Fruit fly (Drosophila melanogaster): ENCODE data around the gene AP-1gamma.

AP-1gamma gene

DNA sequence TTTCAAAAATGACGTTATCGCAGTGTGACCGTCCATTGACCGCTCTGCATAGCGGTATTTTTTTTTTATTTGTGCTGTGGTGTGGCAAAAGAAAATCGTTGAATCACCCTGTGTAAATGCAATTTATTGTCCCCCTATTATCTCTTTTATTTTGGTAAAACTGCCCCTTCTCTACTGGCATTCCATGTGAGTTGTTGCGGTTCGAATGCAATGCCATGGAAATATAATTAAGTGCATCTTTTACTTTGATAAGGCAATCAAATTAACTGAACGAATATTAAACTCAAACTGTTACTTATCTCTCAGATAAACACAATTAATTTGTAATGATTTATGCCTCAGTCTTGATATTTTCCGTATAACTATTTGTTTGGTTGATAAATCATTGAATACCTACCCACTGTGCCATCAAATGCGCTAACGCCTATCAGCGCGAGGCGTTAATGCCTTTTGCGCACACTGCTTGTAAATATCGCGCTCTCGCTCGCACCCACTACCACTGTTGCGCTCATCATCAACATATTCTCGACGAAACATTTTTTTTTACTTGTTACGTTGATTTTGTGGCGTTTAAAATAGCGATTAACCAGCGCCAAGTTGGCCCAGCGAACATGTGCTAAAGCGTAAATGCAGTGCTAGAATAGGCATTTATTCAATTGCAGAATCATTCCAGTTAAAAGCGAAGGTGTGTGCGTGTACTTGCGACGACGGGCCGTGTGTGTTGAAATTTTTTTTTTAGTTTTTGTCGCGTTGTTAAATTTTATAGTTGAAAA is 767 bp downstream of the AP-1gamma start (continued):
- TF ChIP-seq CG1529 (GFP tag; optimal IDR thresholded peaks at IDR 0.05) (no peak), CG31224 (GFP tag; IDR thresholded peaks at IDR 0.05) (no peak), CG1233 (GFP tag; optimal IDR thresholded peaks at IDR 0.05) (peak; percentile 31), Doc3 (GFP tag; IDR thresholded peaks at IDR 0.05; ENCODE audit: partially characterized antibody) (no peak), Taf1 (GFP tag; IDR thresholded peaks at IDR 0.05) (no peak; the same call in 1 of the 2 replicates), CG15073 (GFP tag; optimal IDR thresholded peaks at IDR 0.05) (no peak), Doc2 (GFP tag; IDR thresholded peaks at IDR 0.05) (no peak), Gug (GFP tag; IDR thresholded peaks at IDR 0.05) (peak; percentile 5; the same call in 1 of the 4 replicates), schlank (tag; optimal IDR thresholded peaks at IDR 0.05) (no peak), Bdp1 (GFP tag; optimal IDR thresholded peaks at IDR 0.05) (no peak), lola (GFP tag; optimal IDR thresholded peaks at IDR 0.05) (peak in 1 of 3 experiments; percentile 53), CG3163 (GFP tag; optimal IDR thresholded peaks at IDR 0.05) (no peak), nerfin-2 (GFP tag; IDR thresholded peaks at IDR 0.05; ENCODE audit: partially characterized antibody) (no peak), HLHmδ (GFP tag; optimal IDR thresholded peaks at IDR 0.05) (no peak), CG4707 (GFP tag; optimal IDR thresholded peaks at IDR 0.05) (peak; percentile 36), chif (GFP tag; optimal IDR thresholded peaks at IDR 0.05) (peak; percentile 52 to 66), CG8281 (tag; optimal IDR thresholded peaks at IDR 0.05) (no peak), CG9876 (GFP tag; optimal IDR thresholded peaks at IDR 0.05) (no peak), hth (optimal IDR thresholded peaks at IDR 0.05) (no peak), trh (GFP tag; optimal IDR thresholded peaks at IDR 0.05) (no peak), HHEX (GFP tag; optimal IDR thresholded peaks at IDR 0.05) (peak; percentile 13), Scr (GFP tag; IDR thresholded peaks at IDR 0.05; ENCODE audit: partially characterized antibody) (no peak), CG14710 (tag; optimal IDR thresholded peaks at IDR 0.05) (peak; percentile 62), p53 (GFP tag; optimal IDR thresholded peaks at IDR 0.05) (peak; percentile 40), Chrac-16 (GFP tag; optimal IDR thresholded peaks at IDR 0.05) (peak; percentile 53), CG3281 (GFP tag; optimal IDR thresholded peaks at IDR 0.05) (peak; percentile 28), Bteb2 (GFP tag; optimal IDR thresholded peaks at IDR 0.05) (peak; percentile 26), CG12942 (GFP tag; optimal IDR thresholded peaks at IDR 0.05) (peak; percentile 21), nmo (GFP tag; optimal IDR thresholded peaks at IDR 0.05) (peak; percentile 65), CG10565 (GFP tag; optimal IDR thresholded peaks at IDR 0.05) (no peak), usp (GFP tag; optimal IDR thresholded peaks at IDR 0.05) (no peak), CG2199 (GFP tag; IDR thresholded peaks at IDR 0.05) (no peak), Kr (GFP tag; optimal IDR thresholded peaks at IDR 0.05) (no peak), pho (GFP tag; optimal IDR thresholded peaks at IDR 0.05) (peak; percentile 43), tup (GFP tag; optimal IDR thresholded peaks at IDR 0.05) (no peak), zfh1 (GFP tag; IDR thresholded peaks at IDR 0.05) (0 out of 3 replicates have a peak, but pooled peaks have one; percentile 19), CG4617 (GFP tag; optimal IDR thresholded peaks at IDR 0.05; ENCODE audit: borderline replicate concordance) (peak; percentile 53), CG14965 (GFP tag; optimal IDR thresholded peaks at IDR 0.05; ENCODE audit: borderline replicate concordance) (no peak), CG12299 (tag; optimal IDR thresholded peaks at IDR 0.05) (peak; percentile 13), NC2β (GFP tag; optimal IDR thresholded peaks at IDR 0.05) (peak; percentile 59), CG8765 (GFP tag; IDR thresholded peaks at IDR 0.05) (no peak), CG10462 (GFP tag; optimal IDR thresholded peaks at IDR 0.05) (no peak), her (GFP tag; optimal IDR thresholded peaks at IDR 0.05) (peak; percentile 39), CG10147 (GFP tag; optimal IDR thresholded peaks at IDR 0.05) (peak; percentile 15), PHDP (tag; optimal IDR thresholded peaks at IDR 0.05) (peak; percentile 32), CG43689 (GFP tag; IDR thresholded peaks at IDR 0.05) (no peak), HLH3B (GFP tag; IDR thresholded peaks at IDR 0.05) (0 out of 2 replicates have a peak, but pooled peaks have one; percentile 9), knrl (GFP tag; IDR thresholded peaks at IDR 0.05; ENCODE audit: partially characterized antibody) (0 out of 3 replicates have a peak, but pooled peaks have one; percentile 22), NK7.1 (GFP tag; optimal IDR thresholded peaks at IDR 0.05) (no peak)
